Worm (Caenorhabditis elegans) whole organism, L2 larva: ENCODE results near the gene zig-10.

Experiments used
- ZK546.5 ChIP-seq: sonication (generic microtip); optimal IDR thresholded peaks from 2 replicates; lab custom pipeline; 2017; ENCODE audit warnings: missing biosample characterization, missing genetic modification characterization
- alr-1 ChIP-seq: fragments of 150-350 bp; optimal IDR thresholded peaks from 2 replicates; lab custom pipeline; 2014; ENCODE audit warnings: missing biosample characterization, missing genetic modification characterization
- ama-1 ChIP-seq: fragments of 150-350 bp; optimal IDR thresholded peaks from 2 replicates; lab custom pipeline; 2018; ENCODE audit warnings: inconsistent platforms
- ceh-16 ChIP-seq: fragments of 150-350 bp; optimal IDR thresholded peaks from 2 replicates; lab custom pipeline; 2014; ENCODE audit warnings: missing biosample characterization, missing genetic modification characterization
- ceh-82 ChIP-seq: fragments of 150-350 bp; optimal IDR thresholded peaks from 2 replicates; lab custom pipeline; 2014; ENCODE audit warnings: missing biosample characterization, missing genetic modification characterization
- fos-1 ChIP-seq: fragments of 150-350 bp; optimal IDR thresholded peaks from 2 replicates; lab custom pipeline; 2014; ENCODE audit warnings: missing biosample characterization, missing genetic modification characterization
- lin-11 ChIP-seq: fragments of 150-350 bp; sonication (generic microtip); optimal IDR thresholded peaks from 2 replicates; lab custom pipeline; 2014; ENCODE audit warnings: missing biosample characterization, missing genetic modification characterization, inconsistent platforms, mixed read lengths
- mab-5 ChIP-seq: fragments of 150-350 bp; optimal IDR thresholded peaks from 2 replicates; lab custom pipeline; 2014; ENCODE audit warnings: missing biosample characterization, missing genetic modification characterization
- nhr-10 ChIP-seq: sonication (generic microtip); optimal IDR thresholded peaks from 2 replicates; lab custom pipeline; 2017; ENCODE audit warnings: missing biosample characterization, missing genetic modification characterization
- nhr-129 ChIP-seq: fragments of 150-350 bp; optimal IDR thresholded peaks from 2 replicates; lab custom pipeline; 2014; ENCODE audit warnings: missing biosample characterization, missing genetic modification characterization
- nhr-21 ChIP-seq: fragments of 150-350 bp; optimal IDR thresholded peaks from 2 replicates; lab custom pipeline; 2014; ENCODE audit warnings: missing biosample characterization, missing genetic modification characterization
- nhr-23 ChIP-seq: fragments of 150-350 bp; optimal IDR thresholded peaks from 2 replicates; lab custom pipeline; 2014; ENCODE audit warnings: missing biosample characterization, missing genetic modification reagents, missing genetic modification characterization
- snpc-4 ChIP-seq: fragments of 150-350 bp; optimal IDR thresholded peaks from 2 replicates; lab custom pipeline; 2014; ENCODE audit warnings: missing biosample characterization, missing genetic modification characterization

DNA sequence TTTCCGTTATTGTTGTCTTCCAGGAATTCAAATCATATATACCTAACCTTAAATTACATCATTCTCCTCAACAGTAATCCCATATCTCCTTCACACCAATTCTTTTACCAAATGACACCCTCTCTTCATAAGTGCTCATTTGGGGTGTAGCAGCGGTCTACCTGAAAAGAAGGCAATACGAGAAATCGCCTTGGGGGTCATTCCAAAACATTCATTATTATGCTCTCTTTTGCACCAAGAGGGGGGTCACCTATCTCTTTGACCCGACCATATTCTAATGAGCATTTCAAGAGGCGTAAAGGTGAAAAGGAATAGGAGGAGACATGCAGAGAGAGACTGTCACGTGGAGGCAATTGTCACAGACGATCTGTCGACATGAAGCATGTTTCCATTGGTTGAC, 38.3 kb downstream of the zig-10 start:
- no peak for TF ChIP-seq nhr-21 (tag; lab: Kevin White, UChicago)
- no peak for TF ChIP-seq snpc-4 (tag; lab: Kevin White, UChicago)
- no peak for TF ChIP-seq fos-1 (tag; lab: Kevin White, UChicago)
- TF ChIP-seq nhr-10 (tag; lab: Kevin White, UChicago) = no peak
- TF ChIP-seq ZK546.5 (tag; lab: Kevin White, UChicago) = no peak
- no peak for TF ChIP-seq ama-1 (lab: Kevin White, UChicago)
- no peak for TF ChIP-seq lin-11 (tag; lab: Kevin White, UChicago)
- TF ChIP-seq ceh-16 (tag; lab: Kevin White, UChicago) = no peak
- no peak for TF ChIP-seq ceh-82
- TF ChIP-seq nhr-23 (tag; lab: Kevin White, UChicago) = no peak
- TF ChIP-seq mab-5 = no peak
- TF ChIP-seq alr-1 = no peak
- TF ChIP-seq nhr-129 (tag; lab: Kevin White, UChicago) = no peak
